Worm (Caenorhabditis elegans) whole organism, late embryonic: ENCODE results near the gene srbc-20.

ENCODE experiments used
- C08G9.2 ChIP-seq: sonication (generic microtip); optimal IDR thresholded peaks from 2 replicates; lab custom pipeline; 2016; ENCODE audit warnings: mild to moderate bottlenecking, missing genetic modification characterization, moderate library complexity, missing compliant biosample characterization
- F13H6.1 ChIP-seq: sonication (generic microtip); optimal IDR thresholded peaks from 2 replicates; lab custom pipeline; 2016; ENCODE audit warnings: missing genetic modification characterization, missing compliant biosample characterization
- K02D7.2 ChIP-seq: sonication (generic microtip); optimal IDR thresholded peaks from 2 replicates; lab custom pipeline; 2017; ENCODE audit warnings: mild to moderate bottlenecking, missing genetic modification characterization, missing compliant biosample characterization
- T23F11.4 ChIP-seq: fragments of 200-800 bp; sonication (Bioruptor generic); optimal IDR thresholded peaks from 2 replicates; lab custom pipeline; 2018; ENCODE audit warnings: mild to moderate bottlenecking, missing genetic modification characterization, missing compliant biosample characterization
- ahr-1 ChIP-seq: sonication (generic microtip); optimal IDR thresholded peaks from 2 replicates; lab custom pipeline; 2016; ENCODE audit warnings: missing genetic modification characterization, missing compliant biosample characterization
- ceh-14 ChIP-seq: sonication (generic microtip); optimal IDR thresholded peaks from 2 replicates; lab custom pipeline; 2016; ENCODE audit warnings: missing genotype, missing genetic modification characterization, missing compliant biosample characterization
- ceh-19 ChIP-seq: fragments of 200-800 bp; sonication (Bioruptor generic); optimal IDR thresholded peaks from 2 replicates; lab custom pipeline; 2018; ENCODE audit warnings: mild to moderate bottlenecking, missing genetic modification characterization, missing compliant biosample characterization
- ceh-2 ChIP-seq: sonication (generic microtip); optimal IDR thresholded peaks from 2 replicates; lab custom pipeline; 2016; ENCODE audit warnings: missing genotype, missing genetic modification characterization, missing compliant biosample characterization
- ceh-24 ChIP-seq: sonication (generic microtip); optimal IDR thresholded peaks from 2 replicates; lab custom pipeline; 2016; ENCODE audit warnings: mild to moderate bottlenecking, missing genetic modification characterization, missing compliant biosample characterization
- ceh-31 ChIP-seq: sonication (generic microtip); optimal IDR thresholded peaks from 2 replicates; lab custom pipeline; 2016; ENCODE audit warnings: missing genetic modification characterization, missing compliant biosample characterization
- ceh-34 ChIP-seq: sonication (generic microtip); optimal IDR thresholded peaks from 2 replicates; lab custom pipeline; 2016; ENCODE audit warnings: mild to moderate bottlenecking, missing genetic modification characterization, missing compliant biosample characterization
- ceh-45 ChIP-seq: fragments of 200-800 bp; sonication (Bioruptor generic); IDR thresholded peaks from 2 replicates; pipeline ENCODE4 v1.3.6; 2022; ENCODE audit warnings: missing genetic modification reagents, missing genetic modification characterization, missing compliant biosample characterization
- ceh-48 ChIP-seq: sonication (generic microtip); optimal IDR thresholded peaks from 2 replicates; lab custom pipeline; 2016; ENCODE audit warnings: missing genetic modification characterization, inconsistent platforms, missing compliant biosample characterization
- elt-2 ChIP-seq: sonication (generic microtip); optimal IDR thresholded peaks from 2 replicates; lab custom pipeline; 2016; ENCODE audit warnings: missing genetic modification reagents, missing genetic modification characterization, missing compliant biosample characterization
- elt-4 ChIP-seq: sonication (generic microtip); optimal IDR thresholded peaks from 2 replicates; lab custom pipeline; 2016; ENCODE audit warnings: missing genetic modification characterization, missing compliant biosample characterization
- fkh-10 ChIP-seq: fragments of 150-350 bp; optimal IDR thresholded peaks from 2 replicates; lab custom pipeline; 2014; ENCODE audit warnings: missing biosample characterization, missing genetic modification reagents, missing genetic modification characterization
- hlh-15 ChIP-seq: sonication (generic microtip); optimal IDR thresholded peaks from 2 replicates; lab custom pipeline; 2016; ENCODE audit warnings: missing genetic modification characterization, missing compliant biosample characterization
- hlh-6 ChIP-seq: sonication (generic microtip); optimal IDR thresholded peaks from 2 replicates; lab custom pipeline; 2016; ENCODE audit warnings: missing genotype, missing genetic modification characterization, missing compliant biosample characterization
- lim-6 ChIP-seq: sonication (generic microtip); optimal IDR thresholded peaks from 2 replicates; lab custom pipeline; 2016; ENCODE audit warnings: missing genetic modification characterization, missing compliant biosample characterization
- lin-11 ChIP-seq: fragments of 200-800 bp; sonication (Bioruptor generic); optimal IDR thresholded peaks from 2 replicates; lab custom pipeline; 2018; ENCODE audit warnings: mild to moderate bottlenecking, missing genetic modification characterization, missing compliant biosample characterization
- madf-2 ChIP-seq: sonication (generic microtip); optimal IDR thresholded peaks from 2 replicates; lab custom pipeline; 2017; ENCODE audit warnings: missing genetic modification characterization, missing compliant biosample characterization
- mec-3 ChIP-seq: sonication (generic microtip); optimal IDR thresholded peaks from 2 replicates; lab custom pipeline; 2016; ENCODE audit warnings: borderline replicate concordance, missing genetic modification characterization, missing compliant biosample characterization
- nfya-1 ChIP-seq: sonication (generic microtip); optimal IDR thresholded peaks from 2 replicates; lab custom pipeline; 2017; ENCODE audit warnings: missing genetic modification characterization, mild to moderate bottlenecking, missing compliant biosample characterization, antibody characterized with exemption, moderate library complexity
- nhr-232 ChIP-seq: sonication (generic microtip); optimal IDR thresholded peaks from 2 replicates; lab custom pipeline; 2016; ENCODE audit warnings: missing genetic modification characterization, missing compliant biosample characterization
- npax-4 ChIP-seq: sonication (generic microtip); optimal IDR thresholded peaks from 2 replicates; lab custom pipeline; 2016; ENCODE audit warnings: missing genetic modification characterization, missing compliant biosample characterization
- odd-2 ChIP-seq: sonication (generic microtip); optimal IDR thresholded peaks from 2 replicates; lab custom pipeline; 2017; ENCODE audit warnings: antibody characterized with exemption, mild to moderate bottlenecking, missing genetic modification characterization, missing compliant biosample characterization
- pag-3 ChIP-seq: sonication (generic microtip); optimal IDR thresholded peaks from 2 replicates; lab custom pipeline; 2016; ENCODE audit warnings: missing compliant biosample characterization, missing genetic modification characterization, borderline replicate concordance
- pha-4 ChIP-seq: fragments of 150-350 bp; optimal IDR thresholded peaks from 2 replicates; lab custom pipeline; 2018; ENCODE audit warnings: missing biosample characterization, missing genetic modification reagents, missing genetic modification characterization
- ref-2 ChIP-seq: sonication (generic microtip); optimal IDR thresholded peaks from 2 replicates; lab custom pipeline; 2016; ENCODE audit warnings: missing genetic modification characterization, missing compliant biosample characterization
- sdc-2 ChIP-seq: sonication (generic microtip); optimal IDR thresholded peaks from 2 replicates; lab custom pipeline; 2016; ENCODE audit warnings: missing genotype, missing genetic modification characterization, missing compliant biosample characterization
- sox-2 ChIP-seq: fragments of 200-800 bp; sonication (Bioruptor generic); IDR thresholded peaks from 2 replicates; pipeline ENCODE4 v1.3.6; 2022; ENCODE audit warnings: missing genetic modification reagents, missing genetic modification characterization, missing compliant biosample characterization
- tbx-2 ChIP-seq: sonication (generic microtip); optimal IDR thresholded peaks from 2 replicates; lab custom pipeline; 2016; ENCODE audit warnings: missing genetic modification characterization, missing compliant biosample characterization
- unc-42 ChIP-seq: sonication (generic microtip); optimal IDR thresholded peaks from 2 replicates; lab custom pipeline; 2016; ENCODE audit warnings: missing genotype, missing genetic modification characterization, missing compliant biosample characterization
- unc-86 ChIP-seq: sonication (generic microtip); optimal IDR thresholded peaks from 2 replicates; lab custom pipeline; 2016; ENCODE audit warnings: missing genetic modification characterization, missing compliant biosample characterization
- zip-5 ChIP-seq: sonication (generic microtip); optimal IDR thresholded peaks from 2 replicates; lab custom pipeline; 2016; ENCODE audit warnings: missing genetic modification characterization, missing compliant biosample characterization

srbc-20 gene

DNA sequence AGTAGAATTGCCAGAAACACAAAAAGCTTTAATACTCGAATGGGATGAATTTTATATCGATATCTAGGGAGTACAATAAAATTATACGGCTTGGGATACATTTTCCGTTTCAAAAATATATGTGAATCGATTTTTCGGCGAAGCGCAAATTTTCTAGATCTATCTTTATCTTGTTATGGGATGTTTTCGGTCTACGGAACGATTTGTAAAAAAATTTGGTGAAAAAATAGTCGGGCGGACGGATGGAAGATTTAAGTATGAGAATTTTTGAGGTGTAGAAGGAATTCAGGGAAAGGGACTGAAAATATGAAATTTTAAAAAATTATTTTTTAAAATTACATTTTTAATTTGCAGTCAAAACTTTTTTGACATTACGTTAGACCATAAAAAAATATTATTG is 40.9 kb upstream of the srbc-20 start, which contains the start of gene F22F7.4:
TSS of gene F22F7.4 (minus strand) at position 101 of the 400 bp plus-strand sequence.
- no peak for TF ChIP-seq odd-2 (tag; lab: Kevin White, UChicago)
- TF ChIP-seq mec-3 = no peak
- no peak for TF ChIP-seq nfya-1 (tag; lab: Kevin White, UChicago)
- no peak for TF ChIP-seq F13H6.1
- TF ChIP-seq unc-42 = no peak

DNA sequence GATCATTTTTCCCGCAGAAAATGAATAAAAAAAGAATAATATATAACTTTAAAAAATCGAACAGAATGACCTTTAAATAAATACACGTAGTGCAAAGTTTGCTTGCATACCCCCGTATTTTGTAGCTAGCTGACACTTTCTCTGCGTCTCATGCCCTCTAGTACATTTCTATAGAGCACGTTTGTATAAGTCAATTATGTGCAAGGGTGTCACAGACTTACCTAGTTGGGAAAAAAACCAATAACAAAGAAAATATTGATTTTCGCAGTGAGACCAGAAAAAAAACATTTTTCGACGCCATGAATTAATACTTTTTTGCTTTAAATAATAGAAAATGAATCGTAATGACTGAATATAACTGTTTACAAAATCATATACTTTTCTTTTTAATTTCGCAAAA is 37.6 kb upstream of the srbc-20 start, which contains the start of gene ckb-4:
TSS of gene ckb-4 (minus strand) at position 140 of the 400 bp plus-strand sequence.
- TF ChIP-seq madf-2 (tag; lab: Kevin White, UChicago) (no peak), ref-2 (no peak), T23F11.4 (GFP tag; lab: Kevin White, UChicago) (no peak), elt-2 (tag; lab: Kevin White, UChicago) (no peak), nhr-232 (tag; lab: Kevin White, UChicago) (no peak), nfya-1 (tag; lab: Kevin White, UChicago) (peak; percentile 11), npax-4 (no peak), ceh-31 (tag; lab: Kevin White, UChicago) (peak; percentile 19), ceh-45 (GFP tag; lab: Robert Waterston, UW) (no peak), ceh-48 (tag; lab: Kevin White, UChicago) (peak; percentile 62), ahr-1 (tag; lab: Kevin White, UChicago) (no peak), unc-42 (peak; percentile 82), fkh-10 (GFP tag; lab: Kevin White, UChicago) (no peak), C08G9.2 (tag; lab: Kevin White, UChicago) (no peak)
- TF ChIP-seq, all 69 proteins: peak for 4

DNA sequence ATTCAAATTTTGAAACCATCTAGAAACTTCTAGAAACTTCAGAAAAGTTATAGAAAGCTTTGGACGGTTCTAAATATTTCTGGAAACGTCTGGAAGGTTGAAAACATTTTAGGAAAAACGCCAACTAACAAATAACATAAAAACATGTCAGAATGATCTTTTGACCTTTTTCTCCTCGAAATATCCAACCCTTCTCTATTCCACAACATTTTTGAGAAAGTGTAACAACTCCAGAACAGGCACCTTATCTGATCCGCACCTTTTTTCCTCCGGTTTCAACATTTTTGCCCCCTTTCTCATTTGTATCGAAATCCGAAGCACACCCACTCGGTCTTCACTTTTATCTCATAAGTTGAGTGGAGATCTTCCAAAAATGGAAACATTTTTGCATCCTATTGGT is 36.5 kb upstream of the srbc-20 start, which contains the start of gene F22F7.3:
TSS of gene F22F7.3 (plus strand) at position 301 of the 400 bp plus-strand sequence.
- no peak for TF ChIP-seq ceh-34 (tag; lab: Kevin White, UChicago)
- no peak for TF ChIP-seq ceh-2
- TF ChIP-seq ceh-24 (tag; lab: Kevin White, UChicago) = no peak
- TF ChIP-seq ceh-14 = no peak
- TF ChIP-seq nhr-232 (tag; lab: Kevin White, UChicago) = no peak

DNA sequence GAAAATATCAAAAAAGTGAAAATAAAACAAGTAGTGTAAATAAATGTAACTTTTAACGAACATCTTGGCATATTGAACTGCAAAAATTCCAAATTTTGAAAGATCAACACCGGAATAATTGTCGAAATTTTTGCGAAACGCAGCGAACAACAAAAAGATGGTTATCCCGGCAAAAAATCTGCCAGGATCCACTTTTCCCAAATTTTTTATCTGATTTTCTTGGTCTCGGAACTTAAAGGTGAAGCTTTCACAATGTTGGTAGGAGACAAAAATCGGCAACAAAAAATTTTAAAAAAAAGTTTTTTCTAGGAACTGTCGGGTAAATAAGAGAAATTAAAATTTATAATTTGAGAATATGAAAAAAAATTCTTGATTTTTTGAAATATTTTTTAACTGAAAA is 28.3 kb upstream of the srbc-20 start, which contains the start of gene bgnt-1.2:
TSS of gene bgnt-1.2 (minus strand) at position 101 of the 400 bp plus-strand sequence.
- TF ChIP-seq pag-3 (tag; lab: Kevin White, UChicago) (no peak), mec-3 (no peak), tbx-2 (tag; lab: Kevin White, UChicago) (no peak), ref-2 (no peak), lin-11 (tag; lab: Kevin White, UChicago) (no peak), unc-86 (tag; lab: Kevin White, UChicago) (no peak), npax-4 (no peak)

DNA sequence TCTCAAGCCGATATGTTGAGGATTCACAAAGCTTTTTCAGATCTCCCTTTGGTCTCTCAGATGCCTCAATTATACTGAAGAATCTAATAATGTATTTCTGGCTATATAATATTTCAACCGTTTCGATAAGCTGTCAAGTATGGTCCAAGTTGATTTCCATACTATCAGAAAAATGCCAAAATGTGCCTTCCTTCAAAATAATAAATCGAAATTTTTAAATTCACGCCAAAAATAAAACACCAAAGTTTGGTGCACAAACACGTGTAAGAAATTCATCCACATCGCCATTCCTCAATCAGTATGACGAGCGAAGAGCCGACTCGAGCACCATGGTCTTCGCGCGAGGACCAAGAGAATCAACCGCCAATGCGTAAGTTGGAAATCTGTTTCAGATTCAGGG is 27.4 kb upstream of the srbc-20 start, which contains the start of gene F22F7.11:
TSS of gene F22F7.11 (plus strand) at position 301 of the 400 bp plus-strand sequence.
- no peak for TF ChIP-seq lim-6 (tag; lab: Kevin White, UChicago)
- no peak for TF ChIP-seq nfya-1 (tag; lab: Kevin White, UChicago)
- TF ChIP-seq K02D7.2 (tag; lab: Kevin White, UChicago) = no peak
- TF ChIP-seq hlh-15 (tag; lab: Kevin White, UChicago) = no peak
- no peak for TF ChIP-seq pha-4 (tag; lab: Kevin White, UChicago)
- no peak for TF ChIP-seq odd-2 (tag; lab: Kevin White, UChicago)
- no peak for TF ChIP-seq ref-2
- TF ChIP-seq sox-2 (GFP tag; lab: Robert Waterston, UW) = no peak
- no peak for TF ChIP-seq elt-4 (tag; lab: Kevin White, UChicago)
- TF ChIP-seq lin-11 (tag; lab: Kevin White, UChicago) = no peak
- TF ChIP-seq sdc-2 (tag; lab: Kevin White, UChicago) = no peak
- no peak for TF ChIP-seq hlh-6 (tag; lab: Kevin White, UChicago)
- no peak for TF ChIP-seq C08G9.2 (tag; lab: Kevin White, UChicago)
- no peak for TF ChIP-seq ceh-19 (GFP tag; lab: Kevin White, UChicago)
- TF ChIP-seq ahr-1 (tag; lab: Kevin White, UChicago) = no peak
- TF ChIP-seq T23F11.4 (GFP tag; lab: Kevin White, UChicago) = no peak
- TF ChIP-seq zip-5 = no peak
- no peak for TF ChIP-seq mec-3
